Fruit fly (Drosophila melanogaster) S2 (cell line): ENCODE results near the gene bwa.

Source experiments
- CG8478 ChIP-seq: fragments of >200 bp; optimal IDR thresholded peaks from 2 replicates; lab custom pipeline; 2018
- CTCF ChIP-seq, 2 experiments: fragments of >200 bp; optimal IDR thresholded peaks; 2 replicates each; lab custom pipeline; 2018

- TF ChIP-seq CTCF (optimal IDR thresholded peaks at IDR 0.05; lab: Kevin White, UChicago): peak; percentile 49 to 50
- TF ChIP-seq CG8478 (lab: Kevin White, UChicago): no peak
Measured at dm6 chr2L:20066233-20066650, at the start of gene bwa.
